Worm (Caenorhabditis elegans): ENCODE data around the gene acr-15.
"Not testable (repeated sequence)": the region's sequence is repeated elsewhere in the genome, so short reads cannot be mapped to it uniquely, and the experiment has no call there.

ce11 chrV:8574762-8575161 lies 22.3 kb downstream of the acr-15 start, which contains the start of gene F25G6.1:
- TF ChIP-seq athp-1 (tag; optimal IDR thresholded peaks at IDR 0.05); ztf-22 (GFP tag; optimal IDR thresholded peaks at IDR 0.05); pha-4 (tag; optimal IDR thresholded peaks at IDR 0.05); ama-1 (optimal IDR thresholded peaks at IDR 0.05); ama-1 (GFP tag; optimal IDR thresholded peaks at IDR 0.05); nhr-80 (tag; optimal IDR thresholded peaks at IDR 0.05); Y53G8AR.9 (GFP tag; conservative IDR thresholded peaks at IDR 0.05); cebp-1 (GFP tag; IDR thresholded peaks at IDR 0.05); cebp-1 (tag; optimal IDR thresholded peaks at IDR 0.05); sea-2 (GFP tag; IDR thresholded peaks at IDR 0.05); Y67H2A.10 (GFP tag; conservative IDR thresholded peaks at IDR 0.05): not testable (repeated sequence)

All from whole organism, young adult.